Fruit fly (Drosophila melanogaster): ENCODE measurements around the gene Coprox.

- TF ChIP-seq psq (optimal IDR thresholded peaks at IDR 0.05) (no peak), EcR (GFP tag; optimal IDR thresholded peaks at IDR 0.05) (no peak), Dll (optimal IDR thresholded peaks at IDR 0.05) (no peak)
Observed at dm6 chr2L:6931821-6932220, 32.4 kb upstream of the Coprox start, which contains the start of gene CG43232.

Data from whole organism.